Worm (Caenorhabditis elegans): ENCODE results near the gene clc-24.

The clc-24 gene

ce11 chrIII:978889-979288, 30.9 kb upstream of the clc-24 start:
- TF ChIP-seq nhr-237 (tag; optimal IDR thresholded peaks at IDR 0.05) (no peak), ceh-43 (GFP tag; optimal IDR thresholded peaks at IDR 0.05) (no peak), ceh-83 (GFP tag; optimal IDR thresholded peaks at IDR 0.05) (no peak), nhr-28 (tag; optimal IDR thresholded peaks at IDR 0.05) (no peak), mab-5 (tag; optimal IDR thresholded peaks at IDR 0.05) (no peak), unc-62 (GFP tag; optimal IDR thresholded peaks at IDR 0.05) (no peak), cnd-1 (tag; optimal IDR thresholded peaks at IDR 0.05) (no peak), tbx-8 (GFP tag; optimal IDR thresholded peaks at IDR 0.05) (no peak), bed-3 (GFP tag; optimal IDR thresholded peaks at IDR 0.05) (no peak), drap-1 (GFP tag; optimal IDR thresholded peaks at IDR 0.05) (no peak), lin-13 (tag; optimal IDR thresholded peaks at IDR 0.05) (no peak), snpc-4 (tag; optimal IDR thresholded peaks at IDR 0.05) (no peak), elt-3 (tag; optimal IDR thresholded peaks at IDR 0.05) (no peak), mls-2 (tag; optimal IDR thresholded peaks at IDR 0.05) (no peak), unc-120 (tag; optimal IDR thresholded peaks at IDR 0.05; ENCODE audit: poor library complexity, severe bottlenecking) (no peak), sem-2 (GFP tag; optimal IDR thresholded peaks at IDR 0.05) (no peak), lsy-2 (tag; optimal IDR thresholded peaks at IDR 0.05) (no peak)

- TF ChIP-seq M03D4.4 (tag; optimal IDR thresholded peaks at IDR 0.05) (no peak), ces-1 (GFP tag; optimal IDR thresholded peaks at IDR 0.05) (peak; percentile 69), unc-120 (tag; optimal IDR thresholded peaks at IDR 0.05; ENCODE audit: poor library complexity, severe bottlenecking) (no peak), elt-3 (tag; optimal IDR thresholded peaks at IDR 0.05) (peak; percentile 4), lin-13 (tag; optimal IDR thresholded peaks at IDR 0.05) (peak; percentile 12), nhr-237 (tag; optimal IDR thresholded peaks at IDR 0.05) (peak; percentile 47), hlh-1 (tag; optimal IDR thresholded peaks at IDR 0.05) (peak; percentile 26), pha-4 (tag; optimal IDR thresholded peaks at IDR 0.05) (peak; percentile 50), unc-62 (GFP tag; optimal IDR thresholded peaks at IDR 0.05) (peak; percentile 64)
Observed at ce11 chrIII:981960-982359, 27.9 kb upstream of the clc-24 start.

ce11 chrIII:982961-983360, 26.9 kb upstream of the clc-24 start, which contains the start of gene tbc-10:
Gene tbc-10, plus strand, starts transcription at chrIII:983261.
- TF ChIP-seq nhr-237 (tag; optimal IDR thresholded peaks at IDR 0.05), result no peak
- TF ChIP-seq unc-120 (tag; optimal IDR thresholded peaks at IDR 0.05; ENCODE audit: poor library complexity, severe bottlenecking), result no peak

- TF ChIP-seq ceh-39 (tag; optimal IDR thresholded peaks at IDR 0.05) (no peak), ces-1 (GFP tag; optimal IDR thresholded peaks at IDR 0.05) (peak; percentile 83), mep-1 (tag; optimal IDR thresholded peaks at IDR 0.05) (no peak), drap-1 (GFP tag; optimal IDR thresholded peaks at IDR 0.05) (no peak), unc-39 (tag; optimal IDR thresholded peaks at IDR 0.05) (no peak), flh-1 (GFP tag; optimal IDR thresholded peaks at IDR 0.05) (no peak), nhr-2 (tag; optimal IDR thresholded peaks at IDR 0.05) (no peak), hlh-1 (tag; optimal IDR thresholded peaks at IDR 0.05) (no peak)
Observed at ce11 chrIII:989558-989957, 20.3 kb upstream of the clc-24 start.

- TF ChIP-seq ztf-11 (tag; optimal IDR thresholded peaks at IDR 0.05), result no peak
- no peak for TF ChIP-seq lin-32 (GFP tag; optimal IDR thresholded peaks at IDR 0.05)
- TF ChIP-seq nhr-237 (tag; optimal IDR thresholded peaks at IDR 0.05), result no peak
Observed at ce11 chrIII:991581-991980, 18.3 kb upstream of the clc-24 start, which contains the start of gene trp-2. Gene trp-2, plus strand, starts transcription at chrIII:991881.

- TF ChIP-seq zip-8 (tag; optimal IDR thresholded peaks at IDR 0.05) (no peak), lin-13 (tag; optimal IDR thresholded peaks at IDR 0.05) (no peak), bed-3 (GFP tag; optimal IDR thresholded peaks at IDR 0.05) (no peak), nhr-2 (tag; optimal IDR thresholded peaks at IDR 0.05) (no peak), elt-3 (tag; optimal IDR thresholded peaks at IDR 0.05) (no peak), sem-2 (GFP tag; optimal IDR thresholded peaks at IDR 0.05) (no peak), nhr-12 (tag; optimal IDR thresholded peaks at IDR 0.05) (no peak), mep-1 (tag; optimal IDR thresholded peaks at IDR 0.05) (no peak)
Observed at ce11 chrIII:996564-996963, 13.3 kb upstream of the clc-24 start.

Measured in whole organism, mixed stage, embryonic.